Worm (Caenorhabditis elegans): ENCODE results near the gene M02A10.1.

ce11 chrX:706490-706889, at the start of gene M02A10.1:
- TF ChIP-seq mdl-1 (tag; optimal IDR thresholded peaks at IDR 0.05) = no peak
- TF ChIP-seq skn-1 (tag; optimal IDR thresholded peaks at IDR 0.05) = no peak
- no peak for TF ChIP-seq R02D3.7 (tag; optimal IDR thresholded peaks at IDR 0.05)
- TF ChIP-seq egl-27 (tag; optimal IDR thresholded peaks at IDR 0.05) = no peak
